Worm (Caenorhabditis elegans): Measurements from ENCODE around the gene Y66H1A.8.

DNA sequence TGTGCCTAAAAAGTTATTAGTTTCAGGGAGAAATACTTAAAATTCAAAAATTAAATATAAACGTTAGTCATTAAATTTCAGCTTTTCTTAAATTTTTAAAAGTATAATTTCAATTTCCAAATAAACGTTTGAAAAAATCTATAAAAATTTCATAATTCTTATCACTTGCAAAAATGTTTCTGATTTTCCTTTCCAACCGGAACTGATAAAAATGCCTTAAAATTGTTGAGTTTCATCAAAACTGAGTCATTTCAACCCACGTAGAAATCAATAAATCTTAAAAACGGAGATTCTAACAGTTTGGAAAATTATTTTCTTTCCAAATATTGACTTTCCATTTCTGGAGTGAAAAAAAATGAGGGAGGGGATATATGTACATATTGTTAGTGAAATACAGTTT, 45.8 kb downstream of the Y66H1A.8 start:
- TF ChIP-seq ztf-11 (tag; optimal IDR thresholded peaks at IDR 0.05) (no peak), nhr-11 (tag; optimal IDR thresholded peaks at IDR 0.05) (no peak), nhr-12 (tag; optimal IDR thresholded peaks at IDR 0.05) (no peak), eor-1 (tag; optimal IDR thresholded peaks at IDR 0.05) (no peak), ZK546.5 (tag; optimal IDR thresholded peaks at IDR 0.05) (no peak), snpc-4 (tag; optimal IDR thresholded peaks at IDR 0.05) (no peak), skn-1 (tag; optimal IDR thresholded peaks at IDR 0.05) (no peak), ztf-4 (tag; optimal IDR thresholded peaks at IDR 0.05) (no peak), nfya-1 (tag; optimal IDR thresholded peaks at IDR 0.05; ENCODE audit: insufficient read depth) (no peak), ceh-28 (tag; optimal IDR thresholded peaks at IDR 0.05) (no peak), mdl-1 (tag; optimal IDR thresholded peaks at IDR 0.05) (no peak), nhr-28 (tag; optimal IDR thresholded peaks at IDR 0.05) (no peak)

All from whole organism, L3 larva.